Worm (Caenorhabditis elegans) whole organism, mixed stage, embryonic: Measurements from ENCODE around the gene rpl-12.

Source experiments
- bed-3 ChIP-seq: fragments of 200-800 bp; sonication (Bioruptor generic); optimal IDR thresholded peaks from 3 replicates; lab custom pipeline; 2018; ENCODE audit warnings: mild to moderate bottlenecking, missing genetic modification characterization, moderate library complexity, missing compliant biosample characterization
- blmp-1 ChIP-seq: fragments of 150-350 bp; optimal IDR thresholded peaks from 2 replicates; lab custom pipeline; 2014; ENCODE audit warnings: missing biosample characterization, missing genetic modification characterization
- ceh-39 ChIP-seq: fragments of 150-350 bp; optimal IDR thresholded peaks from 2 replicates; lab custom pipeline; 2014; ENCODE audit warnings: missing biosample characterization, missing genetic modification characterization
- ceh-83 ChIP-seq: fragments of 200-800 bp; sonication (Bioruptor generic); optimal IDR thresholded peaks from 2 replicates; lab custom pipeline; 2018; ENCODE audit warnings: mild to moderate bottlenecking, missing genetic modification characterization, missing compliant biosample characterization
- ces-1 ChIP-seq: fragments of 150-350 bp; optimal IDR thresholded peaks from 2 replicates; lab custom pipeline; 2014; ENCODE audit warnings: missing biosample characterization, missing genetic modification reagents, missing genetic modification characterization
- drap-1 ChIP-seq: fragments of 200-800 bp; sonication (Bioruptor generic); optimal IDR thresholded peaks from 3 replicates; lab custom pipeline; 2018; ENCODE audit warnings: mild to moderate bottlenecking, missing genetic modification characterization, missing compliant biosample characterization
- elt-1 ChIP-seq: sonication (generic microtip); optimal IDR thresholded peaks from 2 replicates; lab custom pipeline; 2017; ENCODE audit warnings: missing genetic modification characterization, mild to moderate bottlenecking, missing compliant biosample characterization, antibody characterized with exemption, moderate library complexity, borderline replicate concordance; ENCODE audit not compliant: insufficient read depth
- elt-3 ChIP-seq: fragments of 150-350 bp; optimal IDR thresholded peaks from 2 replicates; lab custom pipeline; 2014; ENCODE audit warnings: missing biosample characterization, missing genetic modification characterization
- ham-2 ChIP-seq: fragments of 200-800 bp; sonication (Bioruptor generic); optimal IDR thresholded peaks from 2 replicates; lab custom pipeline; 2018; ENCODE audit warnings: mild to moderate bottlenecking, missing genetic modification characterization, missing compliant biosample characterization
- hlh-1 ChIP-seq: fragments of 150-350 bp; optimal IDR thresholded peaks from 2 replicates; lab custom pipeline; 2014; ENCODE audit warnings: missing biosample characterization, missing genetic modification reagents, missing genetic modification characterization
- lin-13 ChIP-seq: fragments of 150-350 bp; optimal IDR thresholded peaks from 2 replicates; lab custom pipeline; 2014; ENCODE audit warnings: missing biosample characterization, missing genetic modification characterization
- lsy-2 ChIP-seq: fragments of 150-350 bp; optimal IDR thresholded peaks from 2 replicates; lab custom pipeline; 2014; ENCODE audit warnings: missing biosample characterization, missing genetic modification characterization
- mep-1 ChIP-seq: fragments of 150-350 bp; optimal IDR thresholded peaks from 2 replicates; lab custom pipeline; 2017; ENCODE audit warnings: missing biosample characterization, missing genetic modification reagents, missing genetic modification characterization, inconsistent platforms
- mls-2 ChIP-seq: sonication (generic microtip); optimal IDR thresholded peaks from 2 replicates; lab custom pipeline; 2016; ENCODE audit warnings: mild to moderate bottlenecking, missing genetic modification characterization, moderate library complexity, missing compliant biosample characterization
- nhr-12 ChIP-seq: fragments of 150-350 bp; optimal IDR thresholded peaks from 2 replicates; lab custom pipeline; 2014; ENCODE audit warnings: missing biosample characterization, missing genetic modification characterization
- nhr-2 ChIP-seq: fragments of 150-350 bp; optimal IDR thresholded peaks from 2 replicates; lab custom pipeline; 2014; ENCODE audit warnings: missing biosample characterization, missing genetic modification characterization
- nhr-237 ChIP-seq: fragments of 150-350 bp; optimal IDR thresholded peaks from 2 replicates; lab custom pipeline; 2014; ENCODE audit warnings: missing biosample characterization, missing genetic modification characterization
- nhr-28 ChIP-seq: fragments of 150-350 bp; optimal IDR thresholded peaks from 2 replicates; lab custom pipeline; 2014; ENCODE audit warnings: missing biosample characterization, missing genetic modification characterization
- pha-4 ChIP-seq: fragments of 150-350 bp; optimal IDR thresholded peaks from 2 replicates; lab custom pipeline; 2018; ENCODE audit warnings: missing biosample characterization, missing genetic modification reagents, missing genetic modification characterization
- sem-2 ChIP-seq: fragments of 200-800 bp; sonication (Bioruptor generic); optimal IDR thresholded peaks from 2 replicates; lab custom pipeline; 2018; ENCODE audit warnings: mild to moderate bottlenecking, missing genetic modification characterization, missing compliant biosample characterization
- snpc-4 ChIP-seq: fragments of 150-350 bp; optimal IDR thresholded peaks from 2 replicates; lab custom pipeline; 2014; ENCODE audit warnings: missing biosample characterization, missing genetic modification characterization
- tbx-8 ChIP-seq: fragments of 200-800 bp; sonication (Bioruptor generic); optimal IDR thresholded peaks from 2 replicates; lab custom pipeline; 2018; ENCODE audit warnings: mild to moderate bottlenecking, missing genetic modification characterization, moderate library complexity, missing compliant biosample characterization
- unc-39 ChIP-seq: fragments of 150-350 bp; optimal IDR thresholded peaks from 2 replicates; lab custom pipeline; 2014; ENCODE audit warnings: missing biosample characterization, missing genetic modification characterization

Gene rpl-12

DNA sequence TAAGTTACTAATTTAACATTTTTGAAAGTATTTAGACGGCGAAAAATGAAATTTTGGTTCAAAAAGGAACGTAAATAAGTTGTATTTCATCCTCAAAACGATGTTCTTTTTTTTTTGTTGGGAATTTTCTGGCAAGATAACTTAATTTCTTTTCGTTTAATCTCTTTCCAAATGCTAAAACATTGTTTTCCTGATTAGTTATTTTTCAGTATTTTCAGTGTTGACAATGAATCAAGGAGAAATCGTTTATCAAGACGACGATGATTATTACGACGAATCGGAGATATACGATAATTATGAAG, 342 bp upstream of the rpl-12 start, which contains the start of gene lin-54:
Gene lin-54, plus strand, starts transcription at position 203 of the 302 bp plus-strand sequence.
- TF ChIP-seq elt-1: no peak
- no peak for TF ChIP-seq drap-1 (GFP tag; lab: Kevin White, UChicago)
- no peak for TF ChIP-seq unc-39 (tag; lab: Kevin White, UChicago)
- no peak for TF ChIP-seq blmp-1 (tag; lab: Kevin White, UChicago)
- TF ChIP-seq nhr-2: no peak
- TF ChIP-seq tbx-8 (GFP tag; lab: Kevin White, UChicago): no peak
- TF ChIP-seq pha-4: no peak

DNA sequence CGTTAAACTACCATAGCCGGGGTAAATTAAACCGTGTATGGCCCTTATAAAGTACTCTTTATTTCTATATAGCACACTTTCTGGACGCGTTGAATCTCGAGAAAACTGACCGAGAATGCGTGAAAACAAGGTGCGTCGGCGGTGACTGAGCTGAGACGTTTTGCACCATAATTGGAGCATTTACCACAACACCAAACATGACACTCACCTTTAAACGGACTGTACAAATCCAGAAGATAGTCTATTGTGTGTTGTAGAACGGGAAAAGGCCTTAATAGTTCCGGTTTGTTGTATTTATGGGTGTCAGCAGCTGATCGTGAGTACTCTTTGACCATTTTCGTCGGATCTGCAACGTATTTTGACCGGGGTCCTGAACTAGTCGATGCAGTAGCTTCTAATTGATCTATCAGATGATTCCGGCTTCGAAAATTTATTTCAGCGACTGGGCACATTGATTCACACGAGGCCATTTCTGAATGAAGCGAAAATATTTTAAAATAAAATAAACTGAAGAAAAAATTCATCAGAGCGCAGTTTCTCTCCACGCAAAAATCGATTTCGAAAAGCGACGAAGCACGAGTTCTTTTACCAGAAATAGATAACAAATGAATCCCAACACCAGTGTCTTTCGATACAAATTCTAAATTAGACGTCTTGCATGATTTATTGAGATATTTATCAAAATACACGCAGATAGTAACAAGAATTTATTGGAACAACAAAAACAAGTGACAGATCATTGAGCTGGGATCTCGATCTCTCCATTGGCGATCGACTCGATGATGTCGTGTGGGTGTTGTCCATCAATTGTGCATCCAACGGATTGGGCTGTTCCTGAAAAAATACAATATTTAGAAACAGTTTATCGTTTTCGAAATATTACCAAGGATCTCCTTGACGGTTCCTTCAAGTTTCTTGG, 1.2 kb downstream of the rpl-12 start, which contains the start of gene tag-115:
Gene tag-115, minus strand, starts transcription at position 472 of the 919 bp plus-strand sequence.
- no peak for TF ChIP-seq tbx-8 (GFP tag; lab: Kevin White, UChicago)
- peak; percentile 7 for TF ChIP-seq ceh-83 (GFP tag; lab: Kevin White, UChicago)
- no peak for TF ChIP-seq lsy-2 (tag; lab: Kevin White, UChicago)
- TF ChIP-seq snpc-4: no peak
- no peak for TF ChIP-seq blmp-1 (tag; lab: Kevin White, UChicago)

DNA sequence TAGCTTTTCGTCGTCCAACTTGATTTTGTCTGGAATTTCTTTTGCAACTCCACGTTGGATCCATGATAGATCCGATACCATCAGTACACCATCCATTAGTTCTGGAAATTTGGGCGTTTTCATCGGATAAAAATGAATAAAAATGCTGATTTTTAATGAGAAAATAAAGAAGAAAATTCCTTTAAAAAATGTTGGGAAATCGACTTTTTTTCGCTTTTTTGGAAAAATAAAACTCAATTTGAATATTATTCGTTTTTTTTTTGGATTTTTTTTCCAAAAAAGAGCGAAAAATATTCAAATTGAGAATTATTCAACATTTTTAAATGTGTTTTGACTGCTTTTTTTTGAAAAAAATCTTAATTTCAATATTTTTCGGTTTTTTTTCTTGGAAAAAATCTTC, 4.0 kb downstream of the rpl-12 start, which contains the start of gene pwp-1:
Gene pwp-1, minus strand, starts transcription at position 101 of the 400 bp plus-strand sequence.
- no peak for TF ChIP-seq ham-2 (GFP tag; lab: Kevin White, UChicago)
- no peak for TF ChIP-seq lsy-2 (tag; lab: Kevin White, UChicago)
- TF ChIP-seq nhr-237 (tag; lab: Kevin White, UChicago): no peak
- no peak for TF ChIP-seq ceh-39 (tag; lab: Kevin White, UChicago)
- no peak for TF ChIP-seq nhr-2
- no peak for TF ChIP-seq elt-1
- TF ChIP-seq pha-4: no peak

DNA sequence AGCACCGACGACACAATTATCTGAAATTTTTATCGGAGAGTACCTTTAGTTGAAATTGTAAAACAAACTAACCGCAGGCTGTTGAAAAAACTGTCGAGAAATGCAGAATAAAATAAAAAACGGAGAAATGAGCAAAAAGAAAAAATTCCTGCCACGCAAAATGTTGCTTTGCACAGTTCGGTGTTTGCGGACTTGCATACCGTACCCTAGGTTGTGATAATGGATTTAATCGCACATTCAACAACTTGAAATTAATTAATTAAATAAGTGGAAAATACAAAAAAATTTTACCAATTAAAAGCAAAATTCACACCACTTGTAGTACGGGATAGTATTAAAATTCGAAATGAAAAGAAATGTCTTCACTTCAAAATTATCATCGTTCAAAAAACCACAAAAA, 9.1 kb downstream of the rpl-12 start:
- TF ChIP-seq mep-1 (tag; lab: Kevin White, UChicago): peak; percentile 28
- peak; percentile 85 for TF ChIP-seq ces-1 (GFP tag; lab: Kevin White, UChicago)
- TF ChIP-seq lsy-2 (tag; lab: Kevin White, UChicago): peak; percentile 96
- no peak for TF ChIP-seq ham-2 (GFP tag; lab: Kevin White, UChicago)

DNA sequence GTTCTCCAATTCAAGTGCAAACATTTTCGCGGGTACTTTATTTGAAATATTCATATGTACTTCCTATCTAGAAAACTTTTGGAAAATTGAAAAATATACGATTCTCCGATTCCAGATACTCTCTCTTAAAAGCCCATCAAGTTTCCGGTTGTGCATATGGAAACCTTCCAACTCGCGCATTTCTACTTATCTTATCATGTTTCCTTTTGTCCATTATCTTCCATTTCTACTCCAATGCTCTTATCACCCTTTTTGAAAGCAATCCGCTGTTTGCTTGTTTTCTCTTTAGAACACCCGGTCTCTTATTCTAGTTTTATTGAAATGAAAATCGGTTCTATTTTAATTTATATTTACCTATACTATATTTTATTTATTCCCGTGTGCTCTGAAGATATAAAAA, 18.8 kb downstream of the rpl-12 start, which contains the start of gene C48D1.5:
Gene C48D1.5, plus strand, starts transcription at position 301 of the 400 bp plus-strand sequence.
- TF ChIP-seq sem-2 (GFP tag; lab: Kevin White, UChicago) (no peak), bed-3 (no peak), elt-3 (no peak), ceh-39 (tag; lab: Kevin White, UChicago) (no peak), lsy-2 (tag; lab: Kevin White, UChicago) (no peak), tbx-8 (GFP tag; lab: Kevin White, UChicago) (no peak), nhr-28 (no peak), drap-1 (GFP tag; lab: Kevin White, UChicago) (no peak), hlh-1 (tag; lab: Kevin White, UChicago) (no peak), ham-2 (GFP tag; lab: Kevin White, UChicago) (no peak), nhr-12 (tag; lab: Kevin White, UChicago) (no peak), lin-13 (tag; lab: Kevin White, UChicago) (no peak)
- TF ChIP-seq, all 35 proteins: peak for 0

DNA sequence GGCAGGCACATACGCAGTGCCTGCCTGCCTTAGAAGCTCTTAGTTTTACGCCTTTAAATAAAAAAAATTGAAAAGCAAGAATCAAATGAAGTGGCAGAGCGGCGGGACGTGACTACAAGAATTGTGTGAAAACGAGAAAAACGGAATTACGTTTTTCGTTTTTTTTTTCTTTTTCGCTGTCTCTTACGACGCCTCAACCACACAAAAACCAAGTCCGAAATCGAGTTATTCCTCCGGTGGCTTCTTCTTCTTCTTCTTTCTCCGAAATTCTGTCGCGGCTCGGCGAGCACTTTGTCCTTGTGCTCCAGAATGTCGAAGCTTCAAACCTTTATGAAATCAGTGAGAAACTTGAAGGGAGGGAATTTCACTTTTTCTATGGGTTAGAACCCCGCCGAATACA, 19.9 kb downstream of the rpl-12 start:
- TF ChIP-seq ces-1 (GFP tag; lab: Kevin White, UChicago): peak; percentile 64
- no peak for TF ChIP-seq mls-2 (tag; lab: Kevin White, UChicago)

DNA sequence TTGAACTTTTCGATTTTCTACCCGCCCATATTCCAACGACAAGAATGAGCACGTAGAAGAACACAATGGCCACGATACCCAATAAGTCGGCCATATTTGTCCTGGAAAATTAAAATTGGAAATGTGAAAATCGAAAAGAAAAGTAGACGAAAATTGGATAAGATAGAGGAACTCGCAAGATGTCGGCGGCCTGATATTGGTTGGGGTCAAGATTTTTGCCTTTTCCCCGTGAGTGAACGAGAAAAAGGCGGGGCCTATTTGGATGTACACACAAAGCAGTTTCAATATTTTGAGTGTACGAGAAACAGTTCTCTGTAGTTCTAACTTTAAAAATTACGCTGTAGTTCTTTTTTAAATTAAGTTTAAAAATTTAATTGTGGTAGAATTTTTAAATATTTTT, 26.0 kb downstream of the rpl-12 start, which contains the start of gene cho-1:
Gene cho-1, minus strand, starts transcription at position 101 of the 400 bp plus-strand sequence.
- TF ChIP-seq nhr-237 (tag; lab: Kevin White, UChicago) (no peak), sem-2 (GFP tag; lab: Kevin White, UChicago) (no peak), lin-13 (tag; lab: Kevin White, UChicago) (no peak)
- TF ChIP-seq, all 35 proteins: peak for 0
